Worm (Caenorhabditis elegans) whole organism, early embryonic: ENCODE results near the gene T24C2.3.

Experiments
- aly-1 ChIP-seq: sonication (generic microtip); optimal IDR thresholded peaks from 2 replicates; lab custom pipeline; 2016; ENCODE audit warnings: missing genetic modification characterization, missing compliant biosample characterization
- ama-1 ChIP-seq: fragments of 150-350 bp; optimal IDR thresholded peaks from 2 replicates; lab custom pipeline; 2014
- pes-1 ChIP-seq: fragments of 200-800 bp; sonication (Bioruptor generic); IDR thresholded peaks from 2 replicates; pipeline ENCODE4 v1.3.6; 2022; ENCODE audit warnings: missing genetic modification reagents, missing genetic modification characterization, missing compliant biosample characterization
- sea-1 ChIP-seq: fragments of 200-800 bp; sonication (Bioruptor generic); conservative IDR thresholded peaks from 2 replicates; pipeline ENCODE4 v1.3.6; 2022; ENCODE audit warnings: missing genetic modification characterization, missing compliant biosample characterization

DNA sequence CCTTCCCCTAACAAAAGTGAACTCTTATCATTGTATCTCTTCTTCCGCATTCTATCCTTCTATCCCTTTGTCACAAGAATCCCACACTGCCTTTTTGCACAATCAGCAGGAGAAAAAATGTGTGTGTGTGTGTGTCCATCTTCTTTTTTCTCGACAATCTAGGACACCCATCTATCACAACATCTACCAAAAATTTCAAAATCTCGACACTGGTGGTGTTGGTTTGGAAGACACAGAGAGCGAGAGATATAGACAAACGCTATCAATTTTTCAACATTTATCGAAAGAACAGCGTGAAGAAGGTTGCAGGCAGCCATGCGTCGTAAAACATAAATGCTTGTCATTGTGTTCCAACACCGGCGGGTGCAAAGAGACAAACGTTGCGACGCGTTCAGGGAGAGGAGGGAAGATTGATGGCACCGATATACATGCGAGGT is 34.5 kb upstream of the T24C2.3 start:
- TF ChIP-seq sea-1 (GFP tag; lab: Robert Waterston, UW) (no peak), aly-1 (no peak), ama-1 (lab: Kevin White, UChicago) (no peak), pes-1 (GFP tag; lab: Robert Waterston, UW) (no peak)
